Worm (Caenorhabditis elegans) whole organism, L4 larva: ENCODE measurements around the gene Y55F3BL.4.
A peak's percentile ranks its signal among the peaks of the same experiment; 100 is the strongest.

Experiments
- F49E8.2 ChIP-seq: sonication (generic microtip); optimal IDR thresholded peaks from 2 replicates; lab custom pipeline; 2016; ENCODE audit warnings: missing compliant biosample characterization, mild to moderate bottlenecking, missing genetic modification characterization, borderline replicate concordance
- T20F7.1 ChIP-seq: fragments of 200-800 bp; sonication (Bioruptor generic); optimal IDR thresholded peaks from 2 replicates; lab custom pipeline; 2018; ENCODE audit warnings: mild to moderate bottlenecking, missing genetic modification characterization, missing compliant biosample characterization
- T26A8.4 ChIP-seq: fragments of 200-800 bp; sonication (Bioruptor generic); IDR thresholded peaks from 2 replicates; pipeline ENCODE4 v1.3.6; 2022; ENCODE audit warnings: missing genetic modification characterization, missing compliant biosample characterization
- Y75B8A.6 ChIP-seq: fragments of 200-800 bp; sonication (Bioruptor generic); IDR thresholded peaks from 2 replicates; pipeline ENCODE4 v1.3.6; 2022; ENCODE audit warnings: missing genetic modification reagents, missing genetic modification characterization, missing compliant biosample characterization
- aha-1 ChIP-seq: fragments of 150-350 bp; peaks from one replicate; lab custom pipeline; 2014; ENCODE audit warnings: missing biosample characterization, missing genetic modification characterization
- ceh-28 ChIP-seq: fragments of 150-350 bp; optimal IDR thresholded peaks from 2 replicates; lab custom pipeline; 2014; ENCODE audit warnings: missing biosample characterization, missing genetic modification reagents, missing genetic modification characterization
- ceh-32 ChIP-seq: sonication (generic microtip); optimal IDR thresholded peaks from 2 replicates; lab custom pipeline; 2016; ENCODE audit warnings: mild to moderate bottlenecking, missing genetic modification characterization, missing compliant biosample characterization; ENCODE audit not compliant: poor library complexity
- ceh-62 ChIP-seq: sonication (generic microtip); optimal IDR thresholded peaks from 2 replicates; lab custom pipeline; 2017; ENCODE audit warnings: missing biosample characterization, missing genetic modification characterization
- ces-1 ChIP-seq: fragments of 150-350 bp; sonication (generic microtip); optimal IDR thresholded peaks from 4 replicates; lab custom pipeline; 2014; ENCODE audit warnings: missing biosample characterization, missing genetic modification reagents, missing genetic modification characterization
- ctbp-1 ChIP-seq: fragments of 200-800 bp; sonication (Bioruptor generic); IDR thresholded peaks from 2 replicates; pipeline ENCODE4 v1.3.6; 2022; ENCODE audit warnings: missing genetic modification reagents, missing genetic modification characterization, missing compliant biosample characterization
- dmd-9 ChIP-seq: fragments of 200-800 bp; sonication (Bioruptor generic); IDR thresholded peaks from 2 replicates; pipeline ENCODE4 v1.3.6; 2022; ENCODE audit warnings: missing genetic modification reagents, missing genetic modification characterization, missing compliant biosample characterization
- dpl-1 ChIP-seq: fragments of 150-350 bp; optimal IDR thresholded peaks from 2 replicates; lab custom pipeline; 2014; ENCODE audit warnings: missing biosample characterization, missing genetic modification reagents, missing genetic modification characterization
- egl-27 ChIP-seq: sonication (generic microtip); optimal IDR thresholded peaks from 3 replicates; lab custom pipeline; 2017; ENCODE audit warnings: missing biosample characterization, missing genetic modification reagents, missing genetic modification characterization
- egl-43 ChIP-seq: fragments of 200-800 bp; sonication (Bioruptor generic); IDR thresholded peaks from 2 replicates; pipeline ENCODE4 v1.3.6; 2022; ENCODE audit warnings: missing genetic modification reagents, missing genetic modification characterization, missing compliant biosample characterization
- gei-8 ChIP-seq: fragments of 200-800 bp; sonication (Bioruptor generic); optimal IDR thresholded peaks from 2 replicates; lab custom pipeline; 2018; ENCODE audit warnings: mild to moderate bottlenecking, missing genetic modification characterization, missing compliant biosample characterization
- hif-1 ChIP-seq, 2 experiments: sonication (generic microtip); optimal IDR thresholded peaks; 2 replicates each; lab custom pipeline; 2016 to 2017; ENCODE audit warnings: missing compliant biosample characterization in 2 of 2, missing genetic modification characterization in 2 of 2, missing genetic modification reagents in 2 of 2, missing genotype in 2 of 2, mild to moderate bottlenecking in 1 of 2
- hlh-11 ChIP-seq: fragments of 200-800 bp; sonication (Bioruptor generic); optimal IDR thresholded peaks from 2 replicates; lab custom pipeline; 2018; ENCODE audit warnings: mild to moderate bottlenecking, missing genetic modification characterization, missing compliant biosample characterization
- hlh-30 ChIP-seq: sonication (generic microtip); optimal IDR thresholded peaks from 2 replicates; lab custom pipeline; 2017; ENCODE audit warnings: antibody characterized with exemption, mild to moderate bottlenecking, missing genetic modification characterization, missing compliant biosample characterization; ENCODE audit not compliant: insufficient read depth
- lim-7 ChIP-seq: fragments of 200-800 bp; sonication (Bioruptor generic); IDR thresholded peaks from 2 replicates; pipeline ENCODE4 v1.3.6; 2022; ENCODE audit warnings: missing genetic modification characterization, missing compliant biosample characterization
- lin-1 ChIP-seq: fragments of 200-800 bp; sonication (Bioruptor generic); IDR thresholded peaks from 2 replicates; pipeline ENCODE4 v1.3.6; 2022; ENCODE audit warnings: missing genetic modification reagents, missing genetic modification characterization, missing compliant biosample characterization
- lin-15B ChIP-seq: fragments of 150-350 bp; sonication (generic microtip); optimal IDR thresholded peaks from 3 replicates; lab custom pipeline; 2014; ENCODE audit warnings: missing biosample characterization, missing genetic modification characterization
- lin-38 ChIP-seq: fragments of 200-800 bp; sonication (Bioruptor generic); IDR thresholded peaks from 2 replicates; pipeline ENCODE4 v1.3.6; 2022; ENCODE audit warnings: missing genetic modification reagents, missing genetic modification characterization, missing compliant biosample characterization
- lsy-2 ChIP-seq, 2 experiments: fragments of 150-350 bp in 1 of 2; sonication (generic microtip) in 1 of 2; optimal IDR thresholded peaks; 2 replicates each; lab custom pipeline; 2014 to 2017; ENCODE audit warnings: missing biosample characterization in 2 of 2, missing genetic modification characterization in 2 of 2
- madf-9 ChIP-seq: fragments of 200-800 bp; sonication (Bioruptor generic); conservative IDR thresholded peaks from 2 replicates; pipeline ENCODE4 v1.3.6; 2022; ENCODE audit warnings: missing genetic modification reagents, missing genetic modification characterization, missing compliant biosample characterization
- mdl-1 ChIP-seq, 2 experiments: fragments of 150-350 bp in 1 of 2; sonication (generic microtip) in 1 of 2; optimal IDR thresholded peaks; 2 replicates each; lab custom pipeline; 2014 to 2017; ENCODE audit warnings: missing biosample characterization in 2 of 2, missing genetic modification characterization in 2 of 2
- mep-1 ChIP-seq: fragments of 150-350 bp; sonication (generic microtip); optimal IDR thresholded peaks from 3 replicates; lab custom pipeline; 2014; ENCODE audit warnings: missing biosample characterization, missing genetic modification characterization
- mes-2 ChIP-seq: sonication (generic microtip); optimal IDR thresholded peaks from 2 replicates; lab custom pipeline; 2016; ENCODE audit warnings: missing genotype, mild to moderate bottlenecking, missing genetic modification characterization, missing compliant biosample characterization; ENCODE audit not compliant: poor library complexity, severe bottlenecking
- nhr-10 ChIP-seq: fragments of 150-350 bp; optimal IDR thresholded peaks from 2 replicates; lab custom pipeline; 2014; ENCODE audit warnings: missing biosample characterization, missing genetic modification characterization
- nhr-102 ChIP-seq: sonication (generic microtip); optimal IDR thresholded peaks from 2 replicates; lab custom pipeline; 2016; ENCODE audit warnings: mild to moderate bottlenecking, missing genetic modification characterization, moderate library complexity, missing compliant biosample characterization
- nhr-11 ChIP-seq: fragments of 150-350 bp; optimal IDR thresholded peaks from 2 replicates; lab custom pipeline; 2014; ENCODE audit warnings: missing biosample characterization, missing genetic modification characterization
- nhr-28 ChIP-seq: fragments of 150-350 bp; optimal IDR thresholded peaks from 2 replicates; lab custom pipeline; 2014; ENCODE audit warnings: missing biosample characterization, missing genetic modification characterization
- nhr-76 ChIP-seq: fragments of 150-350 bp; optimal IDR thresholded peaks from 2 replicates; lab custom pipeline; 2014; ENCODE audit warnings: missing biosample characterization, missing genetic modification characterization
- rbr-2 ChIP-seq: sonication (generic microtip); optimal IDR thresholded peaks from 2 replicates; lab custom pipeline; 2016; ENCODE audit warnings: missing genotype, missing genetic modification characterization, missing compliant biosample characterization
- snpc-1.2 ChIP-seq: fragments of 200-800 bp; sonication (Bioruptor generic); IDR thresholded peaks from 2 replicates; pipeline ENCODE4 v1.3.6; 2022; ENCODE audit warnings: missing genetic modification reagents, missing genetic modification characterization, missing compliant biosample characterization
- snpc-4 ChIP-seq: fragments of 150-350 bp; optimal IDR thresholded peaks from 2 replicates; lab custom pipeline; 2014; ENCODE audit warnings: missing biosample characterization, missing genetic modification characterization
- spr-1 ChIP-seq: sonication (generic microtip); optimal IDR thresholded peaks from 2 replicates; lab custom pipeline; 2016; ENCODE audit warnings: mild to moderate bottlenecking, missing genetic modification characterization, missing compliant biosample characterization
- tra-1 ChIP-seq: fragments of 200-800 bp; sonication (Bioruptor generic); IDR thresholded peaks from 2 replicates; pipeline ENCODE4 v1.3.6; 2022; ENCODE audit warnings: missing genetic modification reagents, missing genetic modification characterization, missing compliant biosample characterization
- unc-62 ChIP-seq, 3 experiments: fragments of 150-350 bp in 1 of 3; sonication (generic microtip); optimal IDR thresholded peaks in 2 of 3; peaks in 1 of 3; 1 replicate in 1 of 3; 2 replicates in 2 of 3; lab custom pipeline; 2014 to 2017; ENCODE audit warnings: missing biosample characterization in 3 of 3, missing genetic modification characterization in 3 of 3, missing genetic modification reagents in 3 of 3, missing genotype in 1 of 3
- zag-1 ChIP-seq: fragments of 150-350 bp; optimal IDR thresholded peaks from 2 replicates; lab custom pipeline; 2014; ENCODE audit warnings: missing biosample characterization, missing genetic modification characterization
- zip-11 ChIP-seq: fragments of 200-800 bp; sonication (Bioruptor generic); IDR thresholded peaks from 2 replicates; pipeline ENCODE4 v1.3.6; 2022; ENCODE audit warnings: missing genetic modification characterization, missing compliant biosample characterization

Gene Y55F3BL.4

ce11 chrIV:842630-843029, 37.7 kb downstream of the Y55F3BL.4 start (continued):
- no peak for TF ChIP-seq snpc-1.2 (GFP tag; lab: Robert Waterston, UW)
- TF ChIP-seq egl-27 = no peak
- TF ChIP-seq zag-1 (tag; lab: Kevin White, UChicago) = no peak
- peak in 1 of 2 experiments; percentile 11 for TF ChIP-seq lsy-2 (tag; optimal IDR thresholded peaks at IDR 0.05; lab: Kevin White, UChicago)
- no peak for TF ChIP-seq lin-1 (GFP tag; lab: Robert Waterston, UW)
- TF ChIP-seq F49E8.2 (tag; lab: Kevin White, UChicago) = no peak
- TF ChIP-seq, all 104 proteins: peak for 35

- no peak for TF ChIP-seq lin-1 (GFP tag; lab: Robert Waterston, UW)
- no peak for TF ChIP-seq hlh-11 (tag; lab: Kevin White, UChicago)
Observed at ce11 chrIV:845198-845597, 40.3 kb downstream of the Y55F3BL.4 start, which contains the start of gene lgc-33. lgc-33 (plus strand) TSS chrIV:845498.

- TF ChIP-seq T26A8.4 (GFP tag; lab: Robert Waterston, UW) (no peak), unc-62 (GFP tag; optimal IDR thresholded peaks at IDR 0.05 in 1 of 2; lab: Kevin White, UChicago) (peak in 1 of 2 experiments; percentile 33), unc-62 (tag; optimal IDR thresholded peaks at IDR 0.05; lab: Kevin White, UChicago) (no peak), T20F7.1 (GFP tag; lab: Kevin White, UChicago) (no peak), snpc-4 (tag; lab: Kevin White, UChicago) (no peak), ceh-28 (tag; lab: Kevin White, UChicago) (peak; percentile 64), ctbp-1 (GFP tag; lab: Robert Waterston, UW) (no peak), hlh-30 (tag; lab: Kevin White, UChicago) (no peak), ceh-32 (tag; lab: Kevin White, UChicago) (no peak), gei-8 (GFP tag; lab: Kevin White, UChicago) (no peak), egl-43 (GFP tag; lab: Robert Waterston, UW) (no peak), aha-1 (peak; percentile 12), mdl-1 (tag; optimal IDR thresholded peaks at IDR 0.05; lab: Kevin White, UChicago) (no peak), nhr-11 (tag; lab: Kevin White, UChicago) (no peak)
Observed at ce11 chrIV:848207-848606, 43.3 kb downstream of the Y55F3BL.4 start.

DNA sequence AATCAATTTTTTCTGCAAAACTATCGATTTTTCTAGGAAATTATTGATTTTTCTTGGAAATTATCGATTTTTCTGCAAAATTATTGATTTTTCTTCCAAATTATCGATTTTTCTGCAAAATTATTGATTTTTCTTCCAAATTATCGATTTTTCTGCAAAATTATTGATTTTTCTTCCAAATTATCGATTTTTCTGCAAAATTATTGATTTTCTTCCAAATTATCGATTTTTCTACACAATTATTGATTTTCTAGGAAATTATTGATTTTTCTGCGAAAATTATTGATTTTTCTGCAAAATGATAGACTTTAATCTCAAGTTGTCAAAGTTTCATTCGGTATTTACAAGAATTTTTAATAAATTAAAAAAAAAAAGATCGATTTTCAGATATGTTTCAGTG, 44.1 kb downstream of the Y55F3BL.4 start:
- peak; percentile 98 for TF ChIP-seq ceh-28 (tag; lab: Kevin White, UChicago)
- TF ChIP-seq, all 104 proteins: peak for 1; not testable (repeated sequence) for 103

- TF ChIP-seq lim-7 (GFP tag; lab: Robert Waterston, UW) (no peak), lin-15B (tag; lab: Kevin White, UChicago) (no peak), tra-1 (GFP tag; lab: Robert Waterston, UW) (no peak), Y75B8A.6 (no peak), lsy-2 (tag; optimal IDR thresholded peaks at IDR 0.05; lab: Kevin White, UChicago) (peak in 1 of 2 experiments; percentile 71), ces-1 (GFP tag; lab: Kevin White, UChicago) (no peak), snpc-4 (tag; lab: Kevin White, UChicago) (no peak), ceh-62 (no peak), nhr-10 (tag; lab: Kevin White, UChicago) (no peak), mep-1 (tag; lab: Kevin White, UChicago) (peak; percentile 35), mes-2 (tag; lab: Kevin White, UChicago) (peak; percentile 78), nhr-28 (tag; lab: Kevin White, UChicago) (no peak), spr-1 (tag; lab: Kevin White, UChicago) (no peak), hlh-30 (tag; lab: Kevin White, UChicago) (peak; percentile 53), lin-38 (GFP tag; lab: Robert Waterston, UW) (peak; percentile 69), T20F7.1 (GFP tag; lab: Kevin White, UChicago) (peak; percentile 99), hif-1 (tag; optimal IDR thresholded peaks at IDR 0.05; lab: Kevin White, UChicago) (peak in 1 of 2 experiments; percentile 37), dmd-9 (GFP tag; lab: Robert Waterston, UW) (no peak), nhr-76 (tag; lab: Kevin White, UChicago) (no peak), madf-9 (GFP tag; lab: Robert Waterston, UW) (no peak), nhr-102 (tag; lab: Kevin White, UChicago) (no peak), zip-11 (GFP tag; lab: Robert Waterston, UW) (no peak), rbr-2 (tag; lab: Kevin White, UChicago) (peak; percentile 8), dpl-1 (GFP tag; lab: Kevin White, UChicago) (peak; percentile 91)
Observed at ce11 chrIV:854357-855269, 49.7 kb downstream of the Y55F3BL.4 start, which contains the start of the genes lem-4 and Y55F3BR.11. lem-4 (minus strand) TSS chrIV:854780. Y55F3BR.11 (plus strand) TSS chrIV:855219.
